Fruit fly (Drosophila melanogaster) whole organism, prepupa: ENCODE measurements around the gene CG17344.

Experiments used
- CG10631 ChIP-seq: fragments of 200-800 bp; sonication (Bioruptor generic); optimal IDR thresholded peaks from 2 replicates; lab custom pipeline; 2016; ENCODE audit warnings: missing biosample characterization, missing genetic modification characterization
- CG11294 ChIP-seq: fragments of 200-800 bp; sonication (Bioruptor generic); IDR thresholded peaks from 2 replicates; pipeline ENCODE4 v1.3.6; 2022; ENCODE audit warnings: missing biosample characterization, missing genetic modification characterization
- CG11762 ChIP-seq: fragments of 200-800 bp; sonication (Bioruptor generic); optimal IDR thresholded peaks from 3 replicates; lab custom pipeline; 2016; ENCODE audit warnings: missing biosample characterization, missing genetic modification characterization; ENCODE audit not compliant: insufficient read depth
- CG15336 ChIP-seq: fragments of 200-800 bp; sonication (Bioruptor generic); IDR thresholded peaks from 2 replicates; pipeline ENCODE4 v1.3.6; 2022; ENCODE audit warnings: missing biosample characterization, missing genetic modification characterization
- CG1621 ChIP-seq: fragments of 200-800 bp; sonication (Bioruptor generic); optimal IDR thresholded peaks from 3 replicates; lab custom pipeline; 2018; ENCODE audit warnings: missing biosample characterization, mild to moderate bottlenecking, missing genetic modification characterization
- CG3032 ChIP-seq: fragments of 200-800 bp; optimal IDR thresholded peaks from 2 replicates; lab custom pipeline; 2019; ENCODE audit warnings: missing biosample characterization, mild to moderate bottlenecking, missing genetic modification characterization, moderate library complexity
- CG34406 ChIP-seq: fragments of 200-800 bp; sonication (Bioruptor generic); optimal IDR thresholded peaks from 3 replicates; lab custom pipeline; 2016; ENCODE audit warnings: missing biosample characterization, missing genetic modification characterization
- CG6163 ChIP-seq: fragments of 200-800 bp; sonication (Bioruptor generic); IDR thresholded peaks from 3 replicates; pipeline ENCODE4 v1.3.6; 2022; ENCODE audit warnings: missing biosample characterization, missing genetic modification characterization
- CG6276 ChIP-seq: fragments of 200-800 bp; sonication (Bioruptor generic); optimal IDR thresholded peaks from 2 replicates; lab custom pipeline; 2017; ENCODE audit warnings: missing biosample characterization, mild to moderate bottlenecking, missing genetic modification characterization
- CG6792 ChIP-seq: fragments of 200-800 bp; sonication (Bioruptor generic); optimal IDR thresholded peaks from 3 replicates; lab custom pipeline; 2016; ENCODE audit warnings: missing biosample characterization, missing genetic modification characterization
- CG6808 ChIP-seq: fragments of 200-800 bp; sonication (Bioruptor generic); optimal IDR thresholded peaks from 3 replicates; lab custom pipeline; 2017; ENCODE audit warnings: missing biosample characterization, missing genetic modification characterization, mild to moderate bottlenecking, moderate library complexity, missing genetic modification reagents
- CG6854 ChIP-seq: fragments of 200-800 bp; sonication (Bioruptor generic); optimal IDR thresholded peaks from 2 replicates; lab custom pipeline; 2017; ENCODE audit warnings: missing biosample characterization, mild to moderate bottlenecking, missing genetic modification characterization
- CG7368 ChIP-seq: fragments of 200-800 bp; sonication (Bioruptor generic); optimal IDR thresholded peaks from 3 replicates; lab custom pipeline; 2016; ENCODE audit warnings: missing biosample characterization, missing genetic modification characterization
- CG8119 ChIP-seq: fragments of 200-800 bp; sonication (Bioruptor generic); IDR thresholded peaks from 3 replicates; pipeline ENCODE4 v1.3.6; 2022; ENCODE audit warnings: missing biosample characterization, missing genetic modification characterization
- CG8319 ChIP-seq: fragments of 200-800 bp; sonication (Bioruptor generic); optimal IDR thresholded peaks from 3 replicates; lab custom pipeline; 2016; ENCODE audit warnings: missing biosample characterization, missing genetic modification characterization
- Eip75B ChIP-seq: fragments of 200-800 bp; sonication (Bioruptor generic); optimal IDR thresholded peaks from 3 replicates; lab custom pipeline; 2016; ENCODE audit warnings: missing biosample characterization, missing genetic modification characterization
- Eip78C ChIP-seq: fragments of 200-800 bp; sonication (Bioruptor generic); peaks from one replicate; lab custom pipeline; 2016; ENCODE audit warnings: missing biosample characterization, missing genetic modification characterization
- Eip93F ChIP-seq: fragments of 200-800 bp; sonication (Bioruptor generic); optimal IDR thresholded peaks from 2 replicates; lab custom pipeline; 2016; ENCODE audit warnings: missing biosample characterization, mild to moderate bottlenecking, missing genetic modification characterization
- Ets96B ChIP-seq: fragments of 200-800 bp; optimal IDR thresholded peaks from 2 replicates; lab custom pipeline; 2019; ENCODE audit warnings: missing biosample characterization, mild to moderate bottlenecking, missing genetic modification characterization, moderate library complexity
- Hr38 ChIP-seq: sonication (Bioruptor generic); optimal IDR thresholded peaks from 2 replicates; lab custom pipeline; 2016; ENCODE audit warnings: missing biosample characterization, missing genetic modification characterization
- Hr39 ChIP-seq: fragments of 200-800 bp; sonication (Bioruptor generic); optimal IDR thresholded peaks from 2 replicates; lab custom pipeline; 2016; ENCODE audit warnings: missing biosample characterization, missing genetic modification characterization
- Hr4 ChIP-seq: fragments of 200-800 bp; sonication (Bioruptor generic); optimal IDR thresholded peaks from 3 replicates; lab custom pipeline; 2016; ENCODE audit warnings: missing biosample characterization, missing genetic modification characterization
- Lpt ChIP-seq: fragments of 200-800 bp; sonication (Bioruptor generic); optimal IDR thresholded peaks from 3 replicates; lab custom pipeline; 2016; ENCODE audit warnings: missing biosample characterization, missing genetic modification characterization
- Sox102F ChIP-seq: fragments of 200-800 bp; sonication (Bioruptor generic); optimal IDR thresholded peaks from 2 replicates; lab custom pipeline; 2016; ENCODE audit warnings: missing biosample characterization, mild to moderate bottlenecking, missing genetic modification characterization
- Sox14 ChIP-seq: fragments of 200-800 bp; sonication (Bioruptor generic); optimal IDR thresholded peaks from 3 replicates; lab custom pipeline; 2016; ENCODE audit warnings: missing biosample characterization, missing genetic modification characterization
- Sox15 ChIP-seq: fragments of 200-800 bp; sonication (Bioruptor generic); optimal IDR thresholded peaks from 3 replicates; lab custom pipeline; 2016; ENCODE audit warnings: missing biosample characterization, missing genetic modification characterization
- achi ChIP-seq: fragments of 200-800 bp; sonication (Bioruptor generic); optimal IDR thresholded peaks from 3 replicates; lab custom pipeline; 2016; ENCODE audit warnings: missing biosample characterization, missing genetic modification characterization
- acj6 ChIP-seq: fragments of 200-800 bp; sonication (Bioruptor generic); optimal IDR thresholded peaks from 3 replicates; lab custom pipeline; 2016; ENCODE audit warnings: missing biosample characterization, missing genetic modification characterization
- cyc ChIP-seq: fragments of 200-800 bp; sonication (Bioruptor generic); optimal IDR thresholded peaks from 3 replicates; lab custom pipeline; 2016; ENCODE audit warnings: missing biosample characterization, missing genetic modification characterization
- eg ChIP-seq: fragments of 200-800 bp; sonication (Bioruptor generic); IDR thresholded peaks from 3 replicates; pipeline ENCODE4 v1.3.6; 2022; ENCODE audit warnings: missing biosample characterization, missing genetic modification characterization
- esn ChIP-seq: fragments of 200-800 bp; sonication (Bioruptor generic); optimal IDR thresholded peaks from 2 replicates; lab custom pipeline; 2016; ENCODE audit warnings: missing biosample characterization, mild to moderate bottlenecking, missing genetic modification characterization, moderate library complexity
- fd59A ChIP-seq: fragments of 200-800 bp; sonication (Bioruptor generic); optimal IDR thresholded peaks from 2 replicates; lab custom pipeline; 2017; ENCODE audit warnings: missing biosample characterization, mild to moderate bottlenecking, missing genetic modification characterization, missing genetic modification reagents
- lz ChIP-seq: fragments of 200-800 bp; sonication (Bioruptor generic); optimal IDR thresholded peaks from 3 replicates; lab custom pipeline; 2016; ENCODE audit warnings: missing biosample characterization, missing genetic modification characterization
- net ChIP-seq: fragments of 200-800 bp; sonication (Bioruptor generic); optimal IDR thresholded peaks from 3 replicates; lab custom pipeline; 2016; ENCODE audit warnings: missing biosample characterization, missing genetic modification characterization
- pdm3 ChIP-seq: fragments of 200-800 bp; sonication (Bioruptor generic); optimal IDR thresholded peaks from 3 replicates; lab custom pipeline; 2016; ENCODE audit warnings: missing biosample characterization, missing genetic modification characterization
- spab ChIP-seq: fragments of 200-800 bp; sonication (Bioruptor generic); optimal IDR thresholded peaks from 2 replicates; lab custom pipeline; 2017; ENCODE audit warnings: missing biosample characterization, mild to moderate bottlenecking, missing genetic modification characterization, missing genetic modification reagents

CG17344 gene

dm6 chr2L:19101744-19102143 is at the start of gene CG17344, which contains the start of gene CG43731:
Gene CG17344 (plus strand): TSS chr2L:19102044.
Gene CG43731 (plus strand): TSS chr2L:19102044.
- TF ChIP-seq CG8319 (GFP tag; lab: Kevin White, UChicago) (no peak), net (GFP tag; lab: Kevin White, UChicago) (no peak), Lpt (no peak), CG11294 (GFP tag; lab: Robert Waterston, UW) (no peak), CG6276 (no peak)

dm6 chr2L:19053860-19054515 is 47.9 kb upstream of the CG17344 start, which contains the start of gene CG10492:
Gene CG10492 (plus strand): TSS chr2L:19054078.
- TF ChIP-seq CG6854 (GFP tag; lab: Kevin White, UChicago), result peak; percentile 6
- TF ChIP-seq Eip78C, result peak; percentile 48
- TF ChIP-seq CG1621 (tag; lab: Kevin White, UChicago), result peak; percentile 47
- TF ChIP-seq eg (GFP tag; lab: Robert Waterston, UW), result peak; percentile 33; the same call in 1 of the 3 replicates
- no peak for TF ChIP-seq Eip93F (GFP tag; lab: Kevin White, UChicago)
- TF ChIP-seq CG15336 (GFP tag; lab: Robert Waterston, UW), result peak; percentile 28; the same call in 1 of the 2 replicates
- no peak for TF ChIP-seq Sox15 (GFP tag; lab: Kevin White, UChicago)
- TF ChIP-seq Hr39, result no peak
- peak; percentile 15 for TF ChIP-seq achi
- peak; percentile 10 for TF ChIP-seq net (GFP tag; lab: Kevin White, UChicago)
- peak; percentile 32; the same call in 1 of the 3 replicates for TF ChIP-seq CG8119 (GFP tag; lab: Robert Waterston, UW)
- TF ChIP-seq Sox14, result peak; percentile 40
- no peak for TF ChIP-seq CG34406 (GFP tag; lab: Kevin White, UChicago)
- TF ChIP-seq, all 60 proteins: peak for 9

dm6 chr2L:19054516-19054887 is 47.3 kb upstream of the CG17344 start:
- TF ChIP-seq CG15336 (GFP tag; lab: Robert Waterston, UW), result no peak
- no peak for TF ChIP-seq Hr38 (GFP tag; lab: Kevin White, UChicago)
- 0 out of 3 replicates have a peak, but pooled peaks have one; percentile 8 for TF ChIP-seq CG8119 (GFP tag; lab: Robert Waterston, UW)
- peak; percentile 5; the same call in 1 of the 3 replicates for TF ChIP-seq CG6163 (GFP tag; lab: Robert Waterston, UW)

- no peak for TF ChIP-seq Sox102F
Measured at dm6 chr2L:19057799-19058198, 44.0 kb upstream of the CG17344 start.

- TF ChIP-seq Eip75B (no peak), CG15336 (GFP tag; lab: Robert Waterston, UW) (peak; percentile 49), Hr4 (GFP tag; lab: Kevin White, UChicago) (peak; percentile 72), CG3032 (tag; lab: Kevin White, UChicago) (peak; percentile 21), spab (no peak), eg (GFP tag; lab: Robert Waterston, UW) (peak; percentile 78), CG6163 (GFP tag; lab: Robert Waterston, UW) (peak; percentile 71), CG1621 (tag; lab: Kevin White, UChicago) (peak; percentile 16)
- TF ChIP-seq, all 60 proteins: peak for 6
Measured at dm6 chr2L:19058916-19059315, 42.9 kb upstream of the CG17344 start, which contains the start of gene Phlpp. Gene Phlpp (plus strand): TSS chr2L:19059129.

- TF ChIP-seq CG34406 (GFP tag; lab: Kevin White, UChicago), result no peak
- TF ChIP-seq CG15336 (GFP tag; lab: Robert Waterston, UW), result no peak
- no peak for TF ChIP-seq CG7368 (GFP tag; lab: Kevin White, UChicago)
- no peak for TF ChIP-seq Sox102F
- no peak for TF ChIP-seq fd59A (GFP tag; lab: Kevin White, UChicago)
- no peak for TF ChIP-seq CG6808
- TF ChIP-seq CG10631, result no peak
- TF ChIP-seq CG11762 (GFP tag; lab: Kevin White, UChicago), result no peak
- no peak for TF ChIP-seq esn
- no peak for TF ChIP-seq pdm3
- no peak for TF ChIP-seq cyc (GFP tag; lab: Kevin White, UChicago)
- TF ChIP-seq lz, result no peak
- TF ChIP-seq CG6792 (GFP tag; lab: Kevin White, UChicago), result no peak
- no peak for TF ChIP-seq acj6
- TF ChIP-seq Lpt, result no peak
- no peak for TF ChIP-seq Ets96B (tag; lab: Kevin White, UChicago)
- no peak for TF ChIP-seq net (GFP tag; lab: Kevin White, UChicago)
- no peak for TF ChIP-seq Eip78C
- no peak for TF ChIP-seq Eip93F (GFP tag; lab: Kevin White, UChicago)
- TF ChIP-seq, all 60 proteins: peak for 0
Measured at dm6 chr2L:19063090-19063692, 38.7 kb upstream of the CG17344 start, which contains the start of gene Dus4. Gene Dus4 (plus strand): TSS chr2L:19063295.
